Fruit fly (Drosophila melanogaster): Measurements from ENCODE around the gene CG9040.

CG9040 gene

DNA sequence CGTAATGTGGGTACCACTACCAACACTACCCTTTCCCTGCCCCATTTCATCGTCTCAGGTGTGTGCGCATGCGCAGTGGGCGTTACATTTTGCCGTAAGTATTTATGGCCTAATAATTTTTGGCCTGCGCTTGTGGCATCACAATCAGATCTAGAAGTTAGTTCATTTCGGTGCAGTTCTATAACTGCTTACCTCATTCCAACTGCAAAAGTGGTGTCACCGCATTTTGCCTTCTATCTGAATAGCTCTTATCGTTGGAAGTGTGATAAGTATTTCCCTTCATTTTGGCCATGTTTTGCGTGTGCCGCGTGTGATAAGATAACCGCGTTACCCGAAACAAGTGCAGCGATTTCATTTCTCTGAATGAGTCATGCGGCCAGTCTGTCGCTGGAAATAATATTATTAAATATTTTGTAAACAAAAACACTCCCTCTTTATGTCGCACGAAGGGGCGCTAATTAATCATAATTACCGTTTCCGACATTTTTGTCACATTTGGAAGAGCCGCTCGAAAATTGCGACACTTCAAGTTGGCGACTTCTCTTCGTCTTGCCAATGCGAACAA, 35.1 kb upstream of the CG9040 start:
- TF ChIP-seq Snoo (tag; optimal IDR thresholded peaks at IDR 0.05) = no peak
- no peak for TF ChIP-seq CG13204 (GFP tag; optimal IDR thresholded peaks at IDR 0.05)
- no peak for TF ChIP-seq CG34367 (tag; optimal IDR thresholded peaks at IDR 0.05)
- no peak for TF ChIP-seq CG32121 (GFP tag; IDR thresholded peaks at IDR 0.05)
- TF ChIP-seq CG4496 (GFP tag; IDR thresholded peaks at IDR 0.05) = no peak
- TF ChIP-seq fd96Ca (GFP tag; IDR thresholded peaks at IDR 0.05) = no peak
- TF ChIP-seq Ets98B (GFP tag; IDR thresholded peaks at IDR 0.05) = no peak
- TF ChIP-seq CG8159 (tag; optimal IDR thresholded peaks at IDR 0.05) = no peak
- no peak for TF ChIP-seq Pif1A (GFP tag; optimal IDR thresholded peaks at IDR 0.05)
- no peak for TF ChIP-seq gl (tag; optimal IDR thresholded peaks at IDR 0.05)
- TF ChIP-seq CG9948 (tag; optimal IDR thresholded peaks at IDR 0.05) = no peak
- TF ChIP-seq CG8301 (tag; optimal IDR thresholded peaks at IDR 0.05) = no peak
- no peak for TF ChIP-seq CG14655 (GFP tag; optimal IDR thresholded peaks at IDR 0.05)
- no peak for TF ChIP-seq D1 (tag; optimal IDR thresholded peaks at IDR 0.05)
- TF ChIP-seq CG15710 (tag; optimal IDR thresholded peaks at IDR 0.05) = no peak
- TF ChIP-seq Pif1B (GFP tag; optimal IDR thresholded peaks at IDR 0.05) = no peak
- no peak for TF ChIP-seq CG12605 (GFP tag; IDR thresholded peaks at IDR 0.05)
- no peak for TF ChIP-seq EcR (GFP tag; optimal IDR thresholded peaks at IDR 0.05)
- no peak for TF ChIP-seq rn (GFP tag; IDR thresholded peaks at IDR 0.05)
- TF ChIP-seq CG10348 (GFP tag; IDR thresholded peaks at IDR 0.05) = no peak

DNA sequence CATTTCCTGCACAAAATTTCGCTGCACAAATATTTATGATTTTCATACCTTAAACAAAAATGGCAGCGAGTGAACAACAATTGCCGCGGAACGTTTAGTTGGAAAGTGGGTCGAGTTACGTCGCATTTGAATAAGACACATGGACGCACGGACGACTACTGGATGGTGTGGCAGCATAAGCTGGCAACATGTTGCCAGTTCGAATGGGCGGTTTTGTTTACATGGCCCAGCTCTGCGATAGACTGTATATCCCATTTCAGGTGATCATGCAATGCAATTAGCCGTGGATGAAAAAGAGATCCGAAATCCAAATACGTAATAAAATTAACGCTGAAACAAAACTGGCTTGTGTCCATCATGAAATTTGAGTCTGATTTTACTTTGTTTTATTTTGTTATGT, 31.0 kb upstream of the CG9040 start:
- no peak for TF ChIP-seq CG34367 (tag; optimal IDR thresholded peaks at IDR 0.05)
- TF ChIP-seq Ets98B (GFP tag; IDR thresholded peaks at IDR 0.05) = no peak
- no peak for TF ChIP-seq gl (tag; optimal IDR thresholded peaks at IDR 0.05)

DNA sequence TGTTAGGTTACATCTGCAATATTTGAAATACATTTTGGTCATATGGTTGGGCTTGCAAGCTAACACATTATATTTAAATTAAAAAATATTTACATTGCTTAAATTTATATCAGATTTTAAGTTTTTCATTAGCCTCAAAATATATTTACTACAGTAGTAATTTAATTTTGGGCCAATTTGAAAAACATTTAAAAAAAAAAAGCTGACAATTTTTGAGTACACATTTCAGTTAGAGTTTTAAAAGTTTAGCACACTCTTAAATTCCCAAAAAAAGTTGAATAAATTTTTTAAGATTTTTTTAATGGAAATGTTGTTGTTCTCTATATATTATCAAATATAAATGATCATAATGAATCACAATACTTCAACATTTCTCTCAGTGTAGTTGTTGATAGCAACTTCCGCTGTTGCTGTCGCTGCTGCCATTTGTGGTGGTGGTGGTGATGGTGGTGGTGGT, 30.4 kb upstream of the CG9040 start:
- TF ChIP-seq CG32121 (GFP tag; IDR thresholded peaks at IDR 0.05) (peak; percentile 29; the same call in 1 of the 2 replicates), CG4496 (GFP tag; IDR thresholded peaks at IDR 0.05) (0 out of 3 replicates have a peak, but pooled peaks have one; percentile 12), Pif1A (GFP tag; optimal IDR thresholded peaks at IDR 0.05) (peak; percentile 39), CG34367 (tag; optimal IDR thresholded peaks at IDR 0.05) (peak; percentile 15), CG10348 (GFP tag; IDR thresholded peaks at IDR 0.05) (no peak), D1 (tag; optimal IDR thresholded peaks at IDR 0.05) (peak; percentile 43), rn (GFP tag; IDR thresholded peaks at IDR 0.05) (no peak), Snoo (tag; optimal IDR thresholded peaks at IDR 0.05) (peak; percentile 19), Ets98B (GFP tag; IDR thresholded peaks at IDR 0.05) (peak; percentile 37; the same call in 1 of the 2 replicates), CG8159 (tag; optimal IDR thresholded peaks at IDR 0.05) (peak; percentile 57), Pif1B (GFP tag; optimal IDR thresholded peaks at IDR 0.05) (no peak), CG15710 (tag; optimal IDR thresholded peaks at IDR 0.05) (peak; percentile 25), CG13204 (GFP tag; optimal IDR thresholded peaks at IDR 0.05) (no peak), CG17806 (tag; optimal IDR thresholded peaks at IDR 0.05) (peak; percentile 31), CG8301 (tag; optimal IDR thresholded peaks at IDR 0.05) (peak; percentile 69), CG14655 (GFP tag; optimal IDR thresholded peaks at IDR 0.05) (peak; percentile 80), CG9948 (tag; optimal IDR thresholded peaks at IDR 0.05) (peak; percentile 63)

DNA sequence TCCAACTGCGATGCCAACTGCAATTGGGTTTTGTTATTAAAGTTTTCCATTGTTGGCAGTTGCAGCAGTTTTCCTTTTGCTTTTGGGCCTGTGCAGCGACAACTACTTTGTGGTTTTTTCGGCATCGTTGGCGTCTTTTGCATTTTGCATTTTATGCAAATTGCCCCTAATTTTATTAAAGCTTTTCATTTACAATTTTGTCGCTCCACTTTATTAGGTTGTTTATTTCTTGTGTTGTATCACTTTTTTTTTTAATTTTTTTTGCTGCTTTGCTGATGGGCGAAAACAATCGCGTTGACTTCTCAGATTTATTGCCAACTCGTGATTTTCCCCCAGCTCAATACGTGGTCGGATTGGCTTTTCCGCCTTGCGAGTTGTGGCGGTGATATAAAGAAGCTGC, 29.9 kb upstream of the CG9040 start:
- TF ChIP-seq CG12605 (GFP tag; IDR thresholded peaks at IDR 0.05) (no peak), fd96Ca (GFP tag; IDR thresholded peaks at IDR 0.05) (no peak), CG32121 (GFP tag; IDR thresholded peaks at IDR 0.05) (no peak), CG17806 (tag; optimal IDR thresholded peaks at IDR 0.05) (no peak), CG8301 (tag; optimal IDR thresholded peaks at IDR 0.05) (no peak), CG34367 (tag; optimal IDR thresholded peaks at IDR 0.05) (no peak), CG14655 (GFP tag; optimal IDR thresholded peaks at IDR 0.05) (no peak), CG8159 (tag; optimal IDR thresholded peaks at IDR 0.05) (no peak), D1 (tag; optimal IDR thresholded peaks at IDR 0.05) (no peak), CG9948 (tag; optimal IDR thresholded peaks at IDR 0.05) (no peak), CG4496 (GFP tag; IDR thresholded peaks at IDR 0.05) (no peak), Pif1B (GFP tag; optimal IDR thresholded peaks at IDR 0.05) (no peak), rn (GFP tag; IDR thresholded peaks at IDR 0.05) (no peak), Pif1A (GFP tag; optimal IDR thresholded peaks at IDR 0.05) (no peak), EcR (GFP tag; optimal IDR thresholded peaks at IDR 0.05) (no peak)

DNA sequence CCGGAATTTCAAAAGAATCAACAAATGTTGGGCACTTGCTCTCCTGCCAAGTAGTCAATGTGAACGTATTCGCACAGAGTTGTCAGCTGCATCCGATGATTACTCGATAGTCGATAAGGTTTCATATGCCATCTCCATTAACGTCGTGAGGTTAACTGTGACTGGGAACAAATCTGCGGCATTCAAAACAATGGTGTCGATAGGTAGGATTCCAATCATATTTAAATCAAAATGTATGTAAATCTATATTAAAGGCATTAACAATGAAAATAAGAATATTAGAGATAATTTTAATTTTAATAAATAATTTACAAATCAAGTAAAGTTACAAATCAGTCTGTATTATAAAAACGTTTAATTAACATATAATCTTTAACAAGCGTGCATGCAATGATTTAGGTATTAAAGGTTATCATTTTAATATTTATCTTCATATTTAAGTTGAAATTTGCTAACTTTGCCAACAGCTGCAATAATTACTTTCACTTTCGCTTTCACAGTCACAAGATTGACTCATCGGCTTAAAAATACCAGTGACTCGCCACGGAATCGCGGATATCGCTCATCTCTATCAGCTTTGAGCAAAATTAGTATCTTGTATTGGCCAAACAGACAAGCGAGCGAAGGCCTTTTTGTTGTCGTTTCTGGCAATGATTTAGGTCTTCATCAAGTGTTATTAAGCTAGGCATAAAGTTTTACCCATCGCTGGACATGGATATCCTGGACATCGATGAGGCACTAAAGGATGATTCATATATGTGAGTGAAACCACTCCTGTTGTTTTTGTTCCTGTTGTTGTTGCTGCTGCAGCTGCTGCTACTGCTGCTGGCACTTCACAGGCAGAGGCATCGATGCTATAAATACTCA, 22.8 kb upstream of the CG9040 start, which contains the start of the genes Meics, Nxf3 and ssp2:
Meics (minus strand) TSS at position 68 of the 867 bp plus-strand sequence.
Nxf3 (plus strand) TSS at position 569 of the 867 bp plus-strand sequence.
ssp2 (plus strand) TSS at position 569 of the 867 bp plus-strand sequence.
- TF ChIP-seq Pif1B (GFP tag; optimal IDR thresholded peaks at IDR 0.05) = no peak
- TF ChIP-seq Pif1A (GFP tag; optimal IDR thresholded peaks at IDR 0.05) = no peak
- peak; percentile 30; the same call in 1 of the 3 replicates for TF ChIP-seq CG4496 (GFP tag; IDR thresholded peaks at IDR 0.05)

DNA sequence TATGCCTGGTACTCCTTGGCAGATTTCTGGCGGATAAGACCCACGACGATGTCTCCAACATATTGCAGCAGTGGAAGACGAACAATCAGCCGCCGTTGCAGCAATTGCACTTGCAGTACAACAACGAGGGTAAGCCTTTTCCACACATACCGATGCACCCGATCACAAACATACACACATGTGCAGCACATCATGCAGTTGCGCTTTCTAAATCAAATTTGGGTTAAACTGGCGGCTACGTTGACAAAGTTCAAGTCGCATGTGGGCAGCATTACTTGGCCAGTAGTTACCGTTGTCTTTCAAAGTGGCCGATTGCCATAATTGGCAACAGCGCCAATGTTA, 22.2 kb upstream of the CG9040 start:
- TF ChIP-seq Snoo (tag; optimal IDR thresholded peaks at IDR 0.05) = no peak
- TF ChIP-seq Ets98B (GFP tag; IDR thresholded peaks at IDR 0.05) = no peak
- no peak for TF ChIP-seq D1 (tag; optimal IDR thresholded peaks at IDR 0.05)
- no peak for TF ChIP-seq Pif1B (GFP tag; optimal IDR thresholded peaks at IDR 0.05)
- no peak for TF ChIP-seq CG10348 (GFP tag; IDR thresholded peaks at IDR 0.05)
- TF ChIP-seq Pif1A (GFP tag; optimal IDR thresholded peaks at IDR 0.05) = no peak
- TF ChIP-seq CG4496 (GFP tag; IDR thresholded peaks at IDR 0.05) = no peak
- TF ChIP-seq CG15710 (tag; optimal IDR thresholded peaks at IDR 0.05) = no peak
- TF ChIP-seq rn (GFP tag; IDR thresholded peaks at IDR 0.05) = no peak
- no peak for TF ChIP-seq gl (tag; optimal IDR thresholded peaks at IDR 0.05)
- TF ChIP-seq fd96Ca (GFP tag; IDR thresholded peaks at IDR 0.05) = no peak
- no peak for TF ChIP-seq EcR (GFP tag; optimal IDR thresholded peaks at IDR 0.05)
- TF ChIP-seq CG13204 (GFP tag; optimal IDR thresholded peaks at IDR 0.05) = no peak

Data from whole organism, pupa.